Worm (Caenorhabditis elegans): ENCODE data around the gene Y110A2AL.3.

The Y110A2AL.3 gene

DNA sequence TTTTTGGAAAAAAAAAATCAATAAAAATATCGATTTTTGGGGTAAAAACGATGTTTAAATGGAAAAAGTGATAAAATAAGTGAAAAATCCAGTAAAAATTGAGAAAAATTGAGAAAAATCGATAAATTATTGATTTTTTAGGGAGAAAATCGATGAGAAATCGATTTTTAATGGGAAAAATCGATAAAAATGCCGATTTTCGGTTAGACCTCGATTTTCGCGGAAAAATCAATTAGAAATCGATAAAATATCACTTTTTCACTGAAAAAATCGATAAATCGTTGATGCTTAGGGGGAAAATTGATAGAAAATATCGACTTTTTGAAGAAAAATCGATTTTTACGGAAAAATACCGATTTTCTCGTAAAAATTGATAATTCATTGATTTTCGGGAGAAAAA, 34.3 kb downstream of the Y110A2AL.3 start:
- TF ChIP-seq tab-1 (GFP tag; IDR thresholded peaks at IDR 0.05), result no peak
- TF ChIP-seq cog-1 (tag; optimal IDR thresholded peaks at IDR 0.05), result no peak
- TF ChIP-seq klf-2 (GFP tag; conservative IDR thresholded peaks at IDR 0.05), result no peak
- TF ChIP-seq T22C8.4 (GFP tag; IDR thresholded peaks at IDR 0.05), result peak; percentile 61; the same call in 1 of the 2 replicates
- no peak for TF ChIP-seq ref-1 (GFP tag; conservative IDR thresholded peaks at IDR 0.05)

DNA sequence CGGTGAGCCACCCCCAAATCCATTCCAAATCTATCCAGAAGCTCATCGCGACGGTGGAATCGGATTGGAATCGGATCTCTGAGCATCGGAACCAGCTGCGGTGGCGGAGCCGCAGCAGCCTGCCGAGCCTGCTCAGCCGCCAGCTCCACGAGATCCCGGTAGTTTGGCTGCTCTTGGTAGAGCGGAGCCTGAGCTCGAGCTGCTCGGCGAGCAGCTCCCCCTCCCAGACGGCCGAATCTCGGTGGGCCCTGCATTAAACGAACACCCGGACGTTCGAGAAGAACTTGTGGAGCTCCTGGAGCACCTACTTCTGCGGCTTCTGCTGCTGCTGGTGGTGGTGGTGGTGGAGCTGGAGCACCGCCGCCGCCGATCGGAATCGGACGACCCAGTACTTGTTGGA, 36.9 kb downstream of the Y110A2AL.3 start:
- TF ChIP-seq tab-1 (GFP tag; IDR thresholded peaks at IDR 0.05), result no peak
- TF ChIP-seq ref-1 (GFP tag; conservative IDR thresholded peaks at IDR 0.05), result no peak
- TF ChIP-seq ztf-29 (GFP tag; IDR thresholded peaks at IDR 0.05), result no peak
- no peak for TF ChIP-seq med-1 (GFP tag; optimal IDR thresholded peaks at IDR 0.05; ENCODE audit: insufficient read depth)
- no peak for TF ChIP-seq klf-2 (GFP tag; conservative IDR thresholded peaks at IDR 0.05)
- TF ChIP-seq flt-1 (GFP tag; IDR thresholded peaks at IDR 0.05), result no peak
- TF ChIP-seq ztf-23 (GFP tag; IDR thresholded peaks at IDR 0.05), result no peak
- TF ChIP-seq T22C8.4 (GFP tag; IDR thresholded peaks at IDR 0.05), result no peak
- no peak for TF ChIP-seq cog-1 (tag; optimal IDR thresholded peaks at IDR 0.05)

DNA sequence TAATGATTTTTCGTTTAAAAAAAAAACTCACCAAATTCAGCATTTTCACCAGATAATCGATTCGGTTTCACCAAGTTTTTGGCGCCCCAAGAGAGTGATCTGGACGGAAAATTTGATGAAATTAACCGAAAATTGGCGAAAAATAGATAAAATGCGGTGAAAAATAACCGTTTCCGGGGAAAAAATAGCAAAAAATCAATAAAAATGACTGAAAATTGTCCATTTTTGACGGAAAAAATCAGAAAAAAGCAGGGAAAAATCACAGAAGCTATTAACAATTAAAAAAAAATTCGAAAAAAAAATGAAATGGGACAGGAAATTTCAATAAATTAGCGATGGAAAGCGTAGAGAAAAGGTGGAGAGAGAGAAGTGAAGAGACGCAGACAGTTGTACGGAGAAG, 46.6 kb downstream of the Y110A2AL.3 start, which contains the start of gene ubc-15:
Gene ubc-15, minus strand, starts transcription at position 101 of the 400 bp plus-strand sequence.
- TF ChIP-seq cog-1 (tag; optimal IDR thresholded peaks at IDR 0.05), result no peak
- no peak for TF ChIP-seq ref-1 (GFP tag; conservative IDR thresholded peaks at IDR 0.05)
- TF ChIP-seq klf-2 (GFP tag; conservative IDR thresholded peaks at IDR 0.05), result no peak
- no peak for TF ChIP-seq ztf-29 (GFP tag; IDR thresholded peaks at IDR 0.05)
- TF ChIP-seq ztf-23 (GFP tag; IDR thresholded peaks at IDR 0.05), result no peak
- TF ChIP-seq flt-1 (GFP tag; IDR thresholded peaks at IDR 0.05), result no peak
- no peak for TF ChIP-seq med-1 (GFP tag; optimal IDR thresholded peaks at IDR 0.05; ENCODE audit: insufficient read depth)
- TF ChIP-seq T22C8.4 (GFP tag; IDR thresholded peaks at IDR 0.05), result no peak
- TF ChIP-seq tab-1 (GFP tag; IDR thresholded peaks at IDR 0.05), result no peak

Data from whole organism, midembryonic.